Fruit fly (Drosophila melanogaster) whole organism, prepupa: Measurements from ENCODE around the gene CG34310.

Experiments
- Blimp-1 ChIP-seq: fragments of 200-800 bp; sonication (Bioruptor generic); optimal IDR thresholded peaks from 3 replicates; lab custom pipeline; 2017; ENCODE audit warnings: missing biosample characterization, missing genetic modification characterization, mild to moderate bottlenecking, moderate library complexity, missing genetic modification reagents
- CG10631 ChIP-seq: fragments of 200-800 bp; sonication (Bioruptor generic); optimal IDR thresholded peaks from 2 replicates; lab custom pipeline; 2016; ENCODE audit warnings: missing biosample characterization, missing genetic modification characterization
- CG10669 ChIP-seq: fragments of 200-800 bp; sonication (Bioruptor generic); optimal IDR thresholded peaks from 3 replicates; lab custom pipeline; 2018; ENCODE audit warnings: missing biosample characterization, mild to moderate bottlenecking, missing genetic modification characterization, moderate library complexity
- CG11762 ChIP-seq: fragments of 200-800 bp; sonication (Bioruptor generic); optimal IDR thresholded peaks from 3 replicates; lab custom pipeline; 2016; ENCODE audit warnings: missing biosample characterization, missing genetic modification characterization; ENCODE audit not compliant: insufficient read depth
- CG11902 ChIP-seq: fragments of 200-800 bp; sonication (Bioruptor generic); optimal IDR thresholded peaks from 3 replicates; lab custom pipeline; 2016; ENCODE audit warnings: missing biosample characterization, missing genetic modification characterization
- CG15336 ChIP-seq: fragments of 200-800 bp; sonication (Bioruptor generic); IDR thresholded peaks from 2 replicates; pipeline ENCODE4 v1.3.6; 2022; ENCODE audit warnings: missing biosample characterization, missing genetic modification characterization
- CG1621 ChIP-seq: fragments of 200-800 bp; sonication (Bioruptor generic); optimal IDR thresholded peaks from 3 replicates; lab custom pipeline; 2018; ENCODE audit warnings: missing biosample characterization, mild to moderate bottlenecking, missing genetic modification characterization
- CG31627 ChIP-seq: fragments of 200-800 bp; sonication (Bioruptor generic); optimal IDR thresholded peaks from 3 replicates; lab custom pipeline; 2016; ENCODE audit warnings: missing biosample characterization, missing genetic modification characterization
- CG32006 ChIP-seq: fragments of 200-800 bp; sonication (Bioruptor generic); optimal IDR thresholded peaks from 3 replicates; lab custom pipeline; 2017; ENCODE audit warnings: missing biosample characterization, mild to moderate bottlenecking, missing genetic modification characterization
- CG34406 ChIP-seq: fragments of 200-800 bp; sonication (Bioruptor generic); optimal IDR thresholded peaks from 3 replicates; lab custom pipeline; 2016; ENCODE audit warnings: missing biosample characterization, missing genetic modification characterization
- CG3919 ChIP-seq: fragments of 200-800 bp; sonication (Bioruptor generic); optimal IDR thresholded peaks from 3 replicates; lab custom pipeline; 2016; ENCODE audit warnings: missing biosample characterization, missing genetic modification characterization
- CG6163 ChIP-seq: fragments of 200-800 bp; sonication (Bioruptor generic); IDR thresholded peaks from 3 replicates; pipeline ENCODE4 v1.3.6; 2022; ENCODE audit warnings: missing biosample characterization, missing genetic modification characterization
- CG6276 ChIP-seq: fragments of 200-800 bp; sonication (Bioruptor generic); optimal IDR thresholded peaks from 2 replicates; lab custom pipeline; 2017; ENCODE audit warnings: missing biosample characterization, mild to moderate bottlenecking, missing genetic modification characterization
- CG6854 ChIP-seq: fragments of 200-800 bp; sonication (Bioruptor generic); optimal IDR thresholded peaks from 2 replicates; lab custom pipeline; 2017; ENCODE audit warnings: missing biosample characterization, mild to moderate bottlenecking, missing genetic modification characterization
- CG7368 ChIP-seq: fragments of 200-800 bp; sonication (Bioruptor generic); optimal IDR thresholded peaks from 3 replicates; lab custom pipeline; 2016; ENCODE audit warnings: missing biosample characterization, missing genetic modification characterization
- CG8119 ChIP-seq: fragments of 200-800 bp; sonication (Bioruptor generic); IDR thresholded peaks from 3 replicates; pipeline ENCODE4 v1.3.6; 2022; ENCODE audit warnings: missing biosample characterization, missing genetic modification characterization
- CG8319 ChIP-seq: fragments of 200-800 bp; sonication (Bioruptor generic); optimal IDR thresholded peaks from 3 replicates; lab custom pipeline; 2016; ENCODE audit warnings: missing biosample characterization, missing genetic modification characterization
- CG8632 ChIP-seq: fragments of 200-800 bp; sonication (Bioruptor generic); optimal IDR thresholded peaks from 3 replicates; lab custom pipeline; 2016; ENCODE audit warnings: missing biosample characterization, missing genetic modification characterization
- Eip78C ChIP-seq: fragments of 200-800 bp; sonication (Bioruptor generic); peaks from one replicate; lab custom pipeline; 2016; ENCODE audit warnings: missing biosample characterization, missing genetic modification characterization
- Eip93F ChIP-seq: fragments of 200-800 bp; sonication (Bioruptor generic); optimal IDR thresholded peaks from 2 replicates; lab custom pipeline; 2016; ENCODE audit warnings: missing biosample characterization, mild to moderate bottlenecking, missing genetic modification characterization
- Ets21C ChIP-seq: fragments of 200-800 bp; sonication (Bioruptor generic); optimal IDR thresholded peaks from 3 replicates; lab custom pipeline; 2016; ENCODE audit warnings: missing biosample characterization, missing genetic modification characterization
- Ets96B ChIP-seq: fragments of 200-800 bp; optimal IDR thresholded peaks from 2 replicates; lab custom pipeline; 2019; ENCODE audit warnings: missing biosample characterization, mild to moderate bottlenecking, missing genetic modification characterization, moderate library complexity
- Gug ChIP-seq: fragments of 200-800 bp; sonication (Bioruptor generic); IDR thresholded peaks from 2 replicates; pipeline ENCODE4 v1.3.6; 2022; ENCODE audit warnings: missing biosample characterization, missing genetic modification characterization
- Hr38 ChIP-seq: sonication (Bioruptor generic); optimal IDR thresholded peaks from 2 replicates; lab custom pipeline; 2016; ENCODE audit warnings: missing biosample characterization, missing genetic modification characterization
- Hr39 ChIP-seq: fragments of 200-800 bp; sonication (Bioruptor generic); optimal IDR thresholded peaks from 2 replicates; lab custom pipeline; 2016; ENCODE audit warnings: missing biosample characterization, missing genetic modification characterization
- Hr4 ChIP-seq: fragments of 200-800 bp; sonication (Bioruptor generic); optimal IDR thresholded peaks from 3 replicates; lab custom pipeline; 2016; ENCODE audit warnings: missing biosample characterization, missing genetic modification characterization
- Lpt ChIP-seq: fragments of 200-800 bp; sonication (Bioruptor generic); optimal IDR thresholded peaks from 3 replicates; lab custom pipeline; 2016; ENCODE audit warnings: missing biosample characterization, missing genetic modification characterization
- Met ChIP-seq: fragments of 200-800 bp; sonication (Bioruptor generic); optimal IDR thresholded peaks from 3 replicates; lab custom pipeline; 2016; ENCODE audit warnings: missing biosample characterization, missing genetic modification characterization
- OdsH ChIP-seq: fragments of 200-800 bp; sonication (Bioruptor generic); optimal IDR thresholded peaks from 3 replicates; lab custom pipeline; 2016; ENCODE audit warnings: missing biosample characterization, missing genetic modification characterization
- Smox ChIP-seq: fragments of 200-800 bp; sonication (Bioruptor generic); optimal IDR thresholded peaks from 3 replicates; lab custom pipeline; 2016; ENCODE audit warnings: missing biosample characterization, missing genetic modification characterization
- Sox102F ChIP-seq: fragments of 200-800 bp; sonication (Bioruptor generic); optimal IDR thresholded peaks from 2 replicates; lab custom pipeline; 2016; ENCODE audit warnings: missing biosample characterization, mild to moderate bottlenecking, missing genetic modification characterization
- Sox15 ChIP-seq: fragments of 200-800 bp; sonication (Bioruptor generic); optimal IDR thresholded peaks from 3 replicates; lab custom pipeline; 2016; ENCODE audit warnings: missing biosample characterization, missing genetic modification characterization
- achi ChIP-seq: fragments of 200-800 bp; sonication (Bioruptor generic); optimal IDR thresholded peaks from 3 replicates; lab custom pipeline; 2016; ENCODE audit warnings: missing biosample characterization, missing genetic modification characterization
- acj6 ChIP-seq: fragments of 200-800 bp; sonication (Bioruptor generic); optimal IDR thresholded peaks from 3 replicates; lab custom pipeline; 2016; ENCODE audit warnings: missing biosample characterization, missing genetic modification characterization
- cyc ChIP-seq: fragments of 200-800 bp; sonication (Bioruptor generic); optimal IDR thresholded peaks from 3 replicates; lab custom pipeline; 2016; ENCODE audit warnings: missing biosample characterization, missing genetic modification characterization
- esn ChIP-seq: fragments of 200-800 bp; sonication (Bioruptor generic); optimal IDR thresholded peaks from 2 replicates; lab custom pipeline; 2016; ENCODE audit warnings: missing biosample characterization, mild to moderate bottlenecking, missing genetic modification characterization, moderate library complexity
- fd59A ChIP-seq: fragments of 200-800 bp; sonication (Bioruptor generic); optimal IDR thresholded peaks from 2 replicates; lab custom pipeline; 2017; ENCODE audit warnings: missing biosample characterization, mild to moderate bottlenecking, missing genetic modification characterization, missing genetic modification reagents
- fd85E ChIP-seq: fragments of 200-800 bp; sonication (Bioruptor generic); optimal IDR thresholded peaks from 3 replicates; lab custom pipeline; 2016; ENCODE audit warnings: missing biosample characterization, missing genetic modification characterization
- fkh ChIP-seq: fragments of 200-800 bp; sonication (Bioruptor generic); optimal IDR thresholded peaks from 3 replicates; lab custom pipeline; 2017; ENCODE audit warnings: missing biosample characterization, mild to moderate bottlenecking, missing genetic modification characterization, moderate library complexity
- lz ChIP-seq: fragments of 200-800 bp; sonication (Bioruptor generic); optimal IDR thresholded peaks from 3 replicates; lab custom pipeline; 2016; ENCODE audit warnings: missing biosample characterization, missing genetic modification characterization
- net ChIP-seq: fragments of 200-800 bp; sonication (Bioruptor generic); optimal IDR thresholded peaks from 3 replicates; lab custom pipeline; 2016; ENCODE audit warnings: missing biosample characterization, missing genetic modification characterization
- pdm3 ChIP-seq: fragments of 200-800 bp; sonication (Bioruptor generic); optimal IDR thresholded peaks from 3 replicates; lab custom pipeline; 2016; ENCODE audit warnings: missing biosample characterization, missing genetic modification characterization
- salr ChIP-seq, 2 experiments: fragments of 200-800 bp; sonication (Bioruptor generic); optimal IDR thresholded peaks; 3 replicates each; lab custom pipeline; 2016 to 2018; ENCODE audit warnings: missing biosample characterization in 2 of 2, missing genetic modification characterization in 2 of 2, mild to moderate bottlenecking in 1 of 2
- ss ChIP-seq, 2 experiments: fragments of 200-800 bp; sonication (Bioruptor generic); optimal IDR thresholded peaks; 2 replicates in 1 of 2; 3 replicates in 1 of 2; lab custom pipeline; 2017 to 2018; ENCODE audit warnings: mild to moderate bottlenecking in 2 of 2, missing biosample characterization in 2 of 2, missing genetic modification characterization in 2 of 2, moderate library complexity in 1 of 2
- svp ChIP-seq: fragments of 200-800 bp; sonication (Bioruptor generic); peaks from one replicate; lab custom pipeline; 2016; ENCODE audit warnings: missing biosample characterization, missing genetic modification characterization
- topi ChIP-seq: fragments of 200-800 bp; sonication (Bioruptor generic); optimal IDR thresholded peaks from 3 replicates; lab custom pipeline; 2016; ENCODE audit warnings: missing biosample characterization, missing genetic modification characterization
- vri ChIP-seq: fragments of 200-800 bp; sonication (Bioruptor generic); optimal IDR thresholded peaks from 3 replicates; lab custom pipeline; 2016; ENCODE audit warnings: missing biosample characterization, mild to moderate bottlenecking, missing genetic modification characterization

CG34310 gene

DNA sequence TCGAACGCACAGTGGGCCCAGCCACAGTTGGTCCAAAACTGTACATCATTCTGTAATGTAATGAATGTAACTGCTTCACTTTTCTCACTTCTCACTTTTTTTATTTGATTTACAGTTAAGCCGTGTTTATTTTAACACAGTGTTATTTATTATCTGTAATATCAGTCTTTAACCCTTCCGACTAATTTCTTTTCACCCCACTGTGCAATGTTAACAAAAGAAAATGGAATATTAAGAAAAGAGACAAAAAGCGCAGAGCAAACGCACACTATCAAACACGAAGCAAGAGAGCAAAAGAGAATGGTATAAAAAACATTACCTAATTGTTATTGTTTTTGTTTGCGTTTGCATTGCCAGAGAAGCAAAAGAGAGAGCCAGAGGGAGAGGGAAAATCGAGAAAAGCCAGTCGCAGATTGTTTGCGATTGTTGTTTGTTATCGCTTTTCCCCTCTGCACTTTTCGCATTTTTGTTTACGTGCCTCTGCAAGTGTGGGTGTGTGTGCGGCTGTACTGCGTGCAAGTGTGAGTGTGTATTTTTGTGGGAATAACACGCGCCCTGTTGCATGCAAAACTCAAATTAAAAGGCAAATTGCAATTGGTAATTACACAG, 16.3 kb upstream of the CG34310 start (continued):
- TF ChIP-seq fd85E (GFP tag; lab: Kevin White, UChicago) (peak; percentile 93), CG10631 (GFP tag; lab: Kevin White, UChicago) (peak; percentile 91), CG31627 (GFP tag; lab: Kevin White, UChicago) (peak; percentile 96), CG32006 (peak; percentile 98), CG3919 (peak; percentile 94), topi (GFP tag; lab: Kevin White, UChicago) (peak; percentile 95), vri (GFP tag; lab: Kevin White, UChicago) (peak; percentile 98), CG1621 (tag; lab: Kevin White, UChicago) (peak; percentile 90), Hr4 (GFP tag; lab: Kevin White, UChicago) (peak; percentile 99), pdm3 (GFP tag; lab: Kevin White, UChicago) (peak; percentile 97), cyc (GFP tag; lab: Kevin White, UChicago) (peak; percentile 92), CG6854 (GFP tag; lab: Kevin White, UChicago) (peak; percentile 76), fkh (GFP tag; lab: Kevin White, UChicago) (peak; percentile 94), Hr39 (GFP tag; lab: Kevin White, UChicago) (peak; percentile 97), Blimp-1 (peak; percentile 77), CG34406 (GFP tag; lab: Kevin White, UChicago) (peak; percentile 94), Lpt (GFP tag; lab: Kevin White, UChicago) (peak; percentile 97), CG6163 (GFP tag; lab: Robert Waterston, UW) (peak; percentile 96), Eip93F (GFP tag; lab: Kevin White, UChicago) (peak; percentile 56), Ets21C (peak; percentile 92), Sox102F (GFP tag; lab: Kevin White, UChicago) (peak; percentile 97), acj6 (GFP tag; lab: Kevin White, UChicago) (peak; percentile 92), CG11902 (peak; percentile 77), CG7368 (peak; percentile 93), CG8632 (GFP tag; lab: Kevin White, UChicago) (peak; percentile 92), ss (GFP tag; optimal IDR thresholded peaks at IDR 0.05; lab: Kevin White, UChicago) (peak; percentile 60 to 86), CG8119 (GFP tag; lab: Robert Waterston, UW) (peak; percentile 98), CG8319 (peak; percentile 84)

DNA sequence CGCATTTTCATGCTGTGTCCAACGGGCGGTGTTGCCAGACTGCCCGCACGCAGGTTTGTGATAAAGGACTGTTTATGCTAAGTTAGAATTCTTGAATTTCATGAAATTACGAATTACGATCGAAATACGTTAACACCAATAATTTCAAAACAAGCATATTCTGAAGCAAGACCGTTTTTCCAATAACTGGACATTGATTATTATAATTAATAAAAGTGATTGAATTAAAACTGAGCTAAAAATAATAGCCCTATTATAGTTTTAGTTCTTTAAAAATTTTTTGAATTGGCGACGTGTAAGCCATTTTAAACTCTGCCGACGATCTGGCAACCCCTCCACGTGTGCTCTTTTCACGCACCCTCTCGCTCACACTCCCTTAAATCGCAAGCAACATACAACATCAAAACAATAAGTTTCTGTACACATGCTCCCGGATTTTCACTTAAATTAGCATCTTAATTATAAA, 15.3 kb upstream of the CG34310 start:
- peak; percentile 81 to 97 for TF ChIP-seq salr (GFP tag; optimal IDR thresholded peaks at IDR 0.05; lab: Kevin White, UChicago)
- TF ChIP-seq Ets96B (tag; lab: Kevin White, UChicago), result peak; percentile 93
- TF ChIP-seq CG15336 (GFP tag; lab: Robert Waterston, UW), result peak; percentile 95
- peak; percentile 95 for TF ChIP-seq Gug
- TF ChIP-seq fd59A (GFP tag; lab: Kevin White, UChicago), result peak; percentile 91
- TF ChIP-seq CG6854 (GFP tag; lab: Kevin White, UChicago), result peak; percentile 85
- peak; percentile 98 for TF ChIP-seq Eip78C (GFP tag; lab: Kevin White, UChicago)
- TF ChIP-seq CG7368, result peak; percentile 90
- peak; percentile 19 for TF ChIP-seq Hr38 (GFP tag; lab: Kevin White, UChicago)
- peak; percentile 94 for TF ChIP-seq CG3919
- TF ChIP-seq svp (GFP tag; lab: Kevin White, UChicago), result peak; percentile 97
- TF ChIP-seq Ets21C, result peak; percentile 90
- TF ChIP-seq Eip93F (GFP tag; lab: Kevin White, UChicago), result peak; percentile 80
- no peak for TF ChIP-seq CG6276 (GFP tag; lab: Kevin White, UChicago)
- peak; percentile 94 for TF ChIP-seq Lpt (GFP tag; lab: Kevin White, UChicago)
- peak; percentile 73 for TF ChIP-seq Blimp-1
- TF ChIP-seq vri (GFP tag; lab: Kevin White, UChicago), result peak; percentile 78
- peak; percentile 94 for TF ChIP-seq CG11762 (GFP tag; lab: Kevin White, UChicago)
- TF ChIP-seq Met (GFP tag; lab: Kevin White, UChicago), result no peak
- TF ChIP-seq Smox (GFP tag; lab: Kevin White, UChicago), result no peak
- peak; percentile 91 for TF ChIP-seq CG8632 (GFP tag; lab: Kevin White, UChicago)
- peak; percentile 96 for TF ChIP-seq esn (GFP tag; lab: Kevin White, UChicago)
- peak; percentile 94 for TF ChIP-seq net (GFP tag; lab: Kevin White, UChicago)
- TF ChIP-seq CG10631 (GFP tag; lab: Kevin White, UChicago), result peak; percentile 97
- peak; percentile 92 for TF ChIP-seq cyc (GFP tag; lab: Kevin White, UChicago)
- TF ChIP-seq ss (GFP tag; optimal IDR thresholded peaks at IDR 0.05; lab: Kevin White, UChicago), result peak; percentile 79 to 91
- peak; percentile 91 for TF ChIP-seq Hr39 (GFP tag; lab: Kevin White, UChicago)
- TF ChIP-seq lz (GFP tag; lab: Kevin White, UChicago), result peak; percentile 95
- no peak for TF ChIP-seq Sox102F (GFP tag; lab: Kevin White, UChicago)
- peak; percentile 98 for TF ChIP-seq Hr4 (GFP tag; lab: Kevin White, UChicago)
- peak; percentile 95 for TF ChIP-seq achi (GFP tag; lab: Kevin White, UChicago)
- TF ChIP-seq OdsH (GFP tag; lab: Kevin White, UChicago), result peak; percentile 97
- peak; percentile 89 for TF ChIP-seq CG1621 (tag; lab: Kevin White, UChicago)
- peak; percentile 92 for TF ChIP-seq CG10669
- TF ChIP-seq Sox15 (GFP tag; lab: Kevin White, UChicago), result peak; percentile 92
